Worm (Caenorhabditis elegans): ENCODE measurements around the gene T19H12.12.
"Not testable (repeated sequence)": the region's sequence is repeated elsewhere in the genome, so short reads cannot be mapped to it uniquely, and the experiment has no call there.

Gene T19H12.12

DNA sequence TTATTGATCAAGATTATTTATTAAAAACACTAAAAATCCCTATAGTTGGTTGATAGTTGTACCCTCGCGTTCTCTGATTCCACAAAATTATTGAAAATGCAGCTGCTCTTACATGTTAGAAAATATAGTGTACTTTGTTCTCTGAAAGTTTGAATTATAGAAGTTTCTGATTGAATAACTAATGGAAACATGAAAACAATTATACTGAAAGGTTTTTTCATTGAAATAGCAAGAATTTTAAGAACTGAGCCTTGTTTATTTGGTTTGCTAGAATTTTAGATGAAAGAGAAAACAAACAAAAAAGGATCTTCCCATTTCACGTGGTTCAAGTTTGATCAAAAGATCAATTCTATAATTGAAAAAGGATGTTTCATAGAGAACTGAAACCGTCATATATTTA lies 17.1 kb upstream of the T19H12.12 start:
- no peak for TF ChIP-seq W03F9.2 (tag; optimal IDR thresholded peaks at IDR 0.05)
- no peak for TF ChIP-seq dao-5 (tag; optimal IDR thresholded peaks at IDR 0.05)
- no peak for TF ChIP-seq him-1 (tag; optimal IDR thresholded peaks at IDR 0.05)

DNA sequence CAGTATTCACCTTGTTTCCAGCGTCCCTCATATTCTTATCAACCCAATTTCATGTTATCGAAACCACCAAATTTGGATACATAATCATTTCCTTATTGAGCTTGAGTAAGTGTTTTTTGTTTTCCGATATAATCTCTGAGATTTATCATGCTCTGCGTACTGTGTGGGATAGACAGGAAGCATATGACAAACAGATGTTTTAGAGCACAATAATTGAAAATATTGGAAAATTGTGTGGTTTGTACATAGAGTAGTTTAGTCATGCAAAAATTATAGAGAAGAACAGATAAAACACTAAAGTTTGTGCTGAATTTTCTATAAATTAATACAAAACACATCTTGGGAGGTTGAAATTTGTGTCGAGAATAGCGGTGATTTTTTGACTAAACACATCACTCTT lies 15.9 kb upstream of the T19H12.12 start:
- TF ChIP-seq dao-5 (tag; optimal IDR thresholded peaks at IDR 0.05) (no peak), W03F9.2 (tag; optimal IDR thresholded peaks at IDR 0.05) (no peak), him-1 (tag; optimal IDR thresholded peaks at IDR 0.05) (no peak)

DNA sequence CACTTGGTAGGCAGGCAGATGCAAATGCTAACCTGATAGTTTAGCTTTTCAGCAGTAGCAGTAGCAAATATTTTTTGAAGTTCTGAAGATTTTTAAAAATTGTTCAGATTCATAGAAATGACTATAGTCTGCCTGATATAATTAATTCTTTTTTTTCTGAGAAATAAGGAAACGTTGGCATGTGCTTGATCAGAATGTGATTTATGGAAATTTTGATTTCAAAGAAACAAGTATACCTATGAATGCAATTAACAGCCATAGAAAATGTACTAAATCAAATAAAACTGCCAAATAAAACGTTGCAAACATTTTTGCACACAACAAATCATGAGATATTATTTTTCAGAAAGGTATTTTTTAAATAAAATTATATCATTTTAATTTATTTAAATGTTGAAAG lies 14.0 kb upstream of the T19H12.12 start:
- TF ChIP-seq dao-5 (tag; optimal IDR thresholded peaks at IDR 0.05) (no peak), him-1 (tag; optimal IDR thresholded peaks at IDR 0.05) (no peak), W03F9.2 (tag; optimal IDR thresholded peaks at IDR 0.05) (no peak)

DNA sequence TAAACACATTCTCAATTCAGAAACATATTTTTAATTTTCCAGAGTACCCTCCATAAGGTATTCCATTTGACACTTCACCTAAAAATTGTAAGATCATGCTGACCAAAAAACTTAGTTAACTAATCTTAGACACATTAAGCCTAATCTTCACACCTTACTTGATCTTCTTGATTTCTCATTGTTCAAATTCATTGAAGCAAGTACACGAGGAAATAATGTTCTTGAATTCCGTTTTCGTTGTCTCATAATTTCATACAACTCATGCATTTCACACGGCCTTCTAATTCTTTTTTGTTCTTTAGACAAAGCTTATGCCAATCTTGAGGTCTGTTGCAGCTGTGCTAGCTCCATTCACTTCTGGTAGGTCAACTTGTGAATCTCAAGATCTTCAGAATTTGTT lies 12.6 kb upstream of the T19H12.12 start, which contains the start of gene srd-33:
TSS of gene srd-33 (plus strand) at position 301 of the 400 bp plus-strand sequence.
- TF ChIP-seq W03F9.2 (tag; optimal IDR thresholded peaks at IDR 0.05) (no peak), him-1 (tag; optimal IDR thresholded peaks at IDR 0.05) (no peak), dao-5 (tag; optimal IDR thresholded peaks at IDR 0.05) (no peak)

DNA sequence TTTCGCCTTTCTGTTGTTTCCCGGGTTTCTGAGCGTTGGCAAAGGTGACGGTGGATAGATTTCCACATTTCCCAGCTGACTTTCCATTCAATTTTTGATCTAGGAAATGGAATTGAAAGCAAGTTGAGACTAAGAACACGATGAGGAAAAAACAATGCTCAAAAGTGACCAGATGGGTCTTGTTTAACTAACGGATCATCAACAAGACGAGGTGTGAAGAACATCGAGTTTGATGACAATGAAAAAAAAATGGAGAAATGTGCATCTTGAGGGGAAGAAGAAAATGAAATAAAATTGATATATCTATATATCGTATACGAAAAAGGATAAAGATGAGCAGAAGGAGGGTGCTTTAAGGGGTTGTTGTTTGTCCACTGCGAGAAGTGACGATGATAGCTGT lies 7.0 kb upstream of the T19H12.12 start, which contains the start of gene T19H12.6:
TSS of gene T19H12.6 (minus strand) at position 101 of the 400 bp plus-strand sequence.
- TF ChIP-seq W03F9.2 (tag; optimal IDR thresholded peaks at IDR 0.05) (no peak), dao-5 (tag; optimal IDR thresholded peaks at IDR 0.05) (no peak), him-1 (tag; optimal IDR thresholded peaks at IDR 0.05) (no peak)

DNA sequence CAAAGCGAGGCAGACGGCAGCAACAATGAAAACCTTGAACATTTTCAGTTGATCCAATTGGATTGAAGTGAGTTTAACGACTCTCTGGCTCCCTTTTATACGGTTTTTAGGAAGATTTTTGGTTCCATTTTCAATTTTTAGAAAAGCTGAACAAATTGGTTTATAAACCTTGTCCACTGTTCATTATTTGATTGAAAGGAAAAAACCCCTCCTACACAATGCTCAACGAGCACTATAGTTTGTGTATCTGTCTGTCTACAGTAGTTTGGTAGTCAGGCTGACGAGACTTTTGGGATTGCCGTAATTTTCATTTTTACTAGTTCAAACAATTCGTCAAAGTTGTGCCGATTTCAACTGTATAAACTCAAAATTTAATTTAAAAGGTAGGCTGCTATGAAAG lies 5.3 kb upstream of the T19H12.12 start, which contains the start of gene T19H12.15:
TSS of gene T19H12.15 (minus strand) at position 101 of the 400 bp plus-strand sequence.
- no peak for TF ChIP-seq W03F9.2 (tag; optimal IDR thresholded peaks at IDR 0.05)
- no peak for TF ChIP-seq dao-5 (tag; optimal IDR thresholded peaks at IDR 0.05)
- TF ChIP-seq him-1 (tag; optimal IDR thresholded peaks at IDR 0.05): no peak

DNA sequence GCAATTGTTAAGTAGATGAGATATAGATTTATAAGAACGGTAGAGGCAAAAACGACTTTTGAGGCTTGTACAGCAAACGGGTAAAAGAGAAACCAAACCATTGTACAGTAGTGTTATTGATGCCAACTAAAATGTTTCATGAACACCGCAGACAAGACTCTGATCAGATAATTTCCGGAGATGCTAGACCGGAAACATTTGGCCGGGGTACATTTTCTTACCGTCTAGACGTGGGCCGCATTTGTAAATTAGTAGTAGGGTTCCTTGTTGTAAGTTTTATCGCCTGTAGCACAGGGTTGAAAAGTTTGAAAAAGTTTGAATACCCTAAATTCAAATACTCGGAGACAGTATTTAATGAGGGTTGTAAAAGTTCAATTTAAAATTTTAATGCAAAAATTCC lies 3.2 kb upstream of the T19H12.12 start, which contains the start of gene str-32:
TSS of gene str-32 (minus strand) at position 101 of the 400 bp plus-strand sequence.
- TF ChIP-seq dao-5 (tag; optimal IDR thresholded peaks at IDR 0.05) (no peak), him-1 (tag; optimal IDR thresholded peaks at IDR 0.05) (no peak), W03F9.2 (tag; optimal IDR thresholded peaks at IDR 0.05) (no peak)

DNA sequence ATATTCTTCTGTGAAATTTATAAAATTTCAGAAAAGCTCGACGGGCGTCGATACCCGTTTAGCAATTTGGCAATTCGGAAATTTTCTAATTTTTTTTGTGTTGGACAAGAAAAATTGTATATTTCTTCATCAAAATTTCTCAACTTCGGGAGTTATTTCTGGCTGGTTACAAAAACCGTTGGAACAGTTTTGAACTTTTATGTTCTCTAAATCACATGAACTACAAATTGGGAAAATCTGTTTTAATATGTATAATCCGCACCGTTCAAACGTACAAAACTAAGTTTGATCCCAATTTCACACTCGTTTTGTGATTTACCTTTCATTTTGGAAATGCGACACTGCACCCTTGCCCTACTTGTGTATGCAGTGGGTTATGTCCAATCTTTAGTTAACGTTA lies 782 bp downstream of the T19H12.12 start, which contains the start of gene T19H12.3:
TSS of gene T19H12.3 (plus strand) at position 301 of the 400 bp plus-strand sequence.
- TF ChIP-seq him-1 (tag; optimal IDR thresholded peaks at IDR 0.05) (no peak), W03F9.2 (tag; optimal IDR thresholded peaks at IDR 0.05) (no peak), dao-5 (tag; optimal IDR thresholded peaks at IDR 0.05) (no peak)

DNA sequence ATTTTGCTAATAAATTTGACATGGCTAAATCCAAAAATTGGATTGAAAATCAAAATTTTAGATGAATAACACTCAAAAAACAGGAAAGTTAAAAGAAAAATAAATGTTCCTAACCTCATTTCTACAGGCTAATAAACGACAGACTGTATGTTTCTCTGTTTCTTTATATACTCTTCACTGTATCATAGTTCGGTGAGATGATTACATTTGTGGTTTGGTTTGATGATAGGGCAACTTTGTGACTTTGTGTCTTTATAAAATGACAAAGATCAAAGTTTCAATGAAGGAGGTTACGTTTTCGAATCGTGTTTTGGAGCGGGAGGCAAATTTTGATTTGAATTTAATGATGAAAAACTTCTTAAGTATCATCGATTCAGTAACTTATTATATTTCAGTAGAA lies 4.9 kb downstream of the T19H12.12 start, which contains the start of gene ugt-12:
TSS of gene ugt-12 (minus strand) at position 153 of the 400 bp plus-strand sequence.
- TF ChIP-seq dao-5 (tag; optimal IDR thresholded peaks at IDR 0.05): no peak
- no peak for TF ChIP-seq W03F9.2 (tag; optimal IDR thresholded peaks at IDR 0.05)
- TF ChIP-seq him-1 (tag; optimal IDR thresholded peaks at IDR 0.05): no peak

DNA sequence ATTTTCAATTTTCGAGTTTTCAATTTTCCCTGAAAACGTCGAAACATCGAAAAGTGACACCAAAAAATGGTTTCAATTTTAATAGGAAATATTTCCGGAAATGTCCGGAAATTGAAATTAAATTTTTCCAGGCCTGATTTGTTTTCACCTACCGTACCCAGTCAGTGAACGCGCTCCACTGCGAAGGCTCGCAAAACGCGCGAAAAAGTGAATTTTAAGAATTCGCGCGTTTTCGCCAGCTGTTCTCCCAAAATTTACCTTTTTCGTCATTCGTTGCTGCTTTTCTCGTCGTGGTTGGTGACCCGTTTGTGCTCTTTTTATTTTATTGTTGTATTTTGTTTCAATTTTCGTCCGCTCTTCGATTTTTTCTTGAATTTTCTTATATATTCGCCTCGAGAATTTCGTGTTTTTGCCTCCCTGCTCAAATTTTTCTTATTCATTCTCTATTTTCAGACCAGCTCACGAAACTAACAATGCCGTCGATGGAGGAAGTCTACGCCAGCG lies 5.4 kb downstream of the T19H12.12 start, which contains the start of gene T19H12.2:
TSS of gene T19H12.2 (plus strand) at position 454 of the 504 bp plus-strand sequence.
- TF ChIP-seq W03F9.2 (tag; optimal IDR thresholded peaks at IDR 0.05) (peak; percentile 2), dao-5 (tag; optimal IDR thresholded peaks at IDR 0.05) (no peak)

DNA sequence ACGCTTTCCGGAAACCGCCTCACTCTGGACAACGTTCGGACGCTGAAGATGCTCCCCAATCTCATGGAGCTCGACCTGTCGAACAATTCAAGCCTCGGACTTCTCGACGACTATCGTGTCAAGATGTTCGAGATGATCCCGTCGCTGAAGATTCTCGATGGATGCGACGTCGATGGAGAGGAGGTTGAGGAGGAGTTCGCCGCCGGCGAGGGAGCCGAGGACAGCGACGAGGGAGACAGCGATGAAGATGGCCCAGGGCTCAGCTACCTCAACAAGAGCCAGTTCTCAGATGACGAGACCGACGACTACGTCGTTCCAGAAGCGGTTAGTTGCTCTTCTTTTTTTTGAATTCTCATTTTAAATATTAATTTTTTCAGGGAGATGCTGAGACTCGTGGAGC lies 6.2 kb downstream of the T19H12.12 start:
- TF ChIP-seq him-1 (tag; optimal IDR thresholded peaks at IDR 0.05) (no peak), dao-5 (tag; optimal IDR thresholded peaks at IDR 0.05) (no peak), W03F9.2 (tag; optimal IDR thresholded peaks at IDR 0.05) (no peak)

DNA sequence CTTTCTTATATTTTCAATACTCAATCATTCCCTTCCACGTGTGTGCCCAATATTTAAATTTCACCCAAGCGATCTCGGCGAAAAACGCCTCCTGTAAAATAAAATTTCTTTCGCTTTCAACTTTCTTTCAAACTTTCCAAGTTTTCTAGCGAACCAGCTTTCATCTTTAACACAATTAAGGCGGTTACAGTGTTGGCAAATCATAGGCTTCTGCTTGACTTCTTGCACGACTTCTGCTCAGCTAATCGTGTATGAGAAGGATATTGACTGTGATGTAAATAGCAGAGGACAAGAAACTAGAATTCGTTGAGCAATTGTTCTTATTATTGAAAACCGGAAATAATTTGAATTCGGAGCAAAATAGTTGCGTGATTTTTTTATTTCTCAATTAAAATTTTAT lies 6.7 kb downstream of the T19H12.12 start:
- no peak for TF ChIP-seq dao-5 (tag; optimal IDR thresholded peaks at IDR 0.05)
- TF ChIP-seq W03F9.2 (tag; optimal IDR thresholded peaks at IDR 0.05): no peak
- no peak for TF ChIP-seq him-1 (tag; optimal IDR thresholded peaks at IDR 0.05)

DNA sequence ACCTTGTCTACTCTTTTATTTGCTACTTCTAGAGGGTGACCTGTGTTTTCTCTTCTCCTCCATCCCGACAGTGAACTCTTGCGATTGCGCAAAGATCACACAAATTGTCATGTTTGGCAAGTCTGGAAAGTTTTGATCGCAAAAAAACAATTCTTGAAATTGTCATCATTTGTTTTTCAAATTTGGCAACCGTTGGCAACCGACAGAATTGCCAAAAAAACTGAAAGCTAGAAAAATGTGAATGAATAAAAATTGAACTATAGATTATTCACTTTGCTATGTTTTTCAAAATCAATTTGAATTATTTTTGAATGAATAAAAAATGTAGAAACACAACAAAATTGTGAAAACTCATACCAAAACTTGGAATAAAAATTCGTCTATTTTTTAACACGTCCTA lies 10.4 kb downstream of the T19H12.12 start, which contains the start of gene ugt-11:
TSS of gene ugt-11 (minus strand) at position 101 of the 400 bp plus-strand sequence.
- no peak for TF ChIP-seq W03F9.2 (tag; optimal IDR thresholded peaks at IDR 0.05)
- TF ChIP-seq him-1 (tag; optimal IDR thresholded peaks at IDR 0.05): no peak
- no peak for TF ChIP-seq dao-5 (tag; optimal IDR thresholded peaks at IDR 0.05)

DNA sequence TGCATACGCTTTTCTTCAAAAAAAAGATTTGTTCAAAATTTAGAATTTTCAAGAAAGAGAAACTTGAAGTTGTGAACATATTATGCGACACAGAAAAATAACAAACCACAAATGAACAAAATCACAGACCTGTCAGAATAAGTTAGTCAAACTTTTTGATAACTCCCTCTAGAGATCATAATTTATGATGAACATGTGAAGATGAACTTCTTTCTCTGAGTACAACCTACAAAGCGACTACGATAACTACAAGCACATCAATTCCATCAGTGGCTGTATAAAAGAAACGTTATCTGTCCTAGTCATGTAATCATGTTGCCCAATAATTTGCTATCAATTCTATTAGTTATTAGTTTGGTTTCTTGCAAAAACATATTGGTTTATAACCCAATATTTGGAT lies 11.2 kb downstream of the T19H12.12 start, which contains the start of gene ugt-9:
TSS of gene ugt-9 (plus strand) at position 305 of the 400 bp plus-strand sequence.
- no peak for TF ChIP-seq W03F9.2 (tag; optimal IDR thresholded peaks at IDR 0.05)
- TF ChIP-seq dao-5 (tag; optimal IDR thresholded peaks at IDR 0.05): no peak
- TF ChIP-seq him-1 (tag; optimal IDR thresholded peaks at IDR 0.05): no peak

DNA sequence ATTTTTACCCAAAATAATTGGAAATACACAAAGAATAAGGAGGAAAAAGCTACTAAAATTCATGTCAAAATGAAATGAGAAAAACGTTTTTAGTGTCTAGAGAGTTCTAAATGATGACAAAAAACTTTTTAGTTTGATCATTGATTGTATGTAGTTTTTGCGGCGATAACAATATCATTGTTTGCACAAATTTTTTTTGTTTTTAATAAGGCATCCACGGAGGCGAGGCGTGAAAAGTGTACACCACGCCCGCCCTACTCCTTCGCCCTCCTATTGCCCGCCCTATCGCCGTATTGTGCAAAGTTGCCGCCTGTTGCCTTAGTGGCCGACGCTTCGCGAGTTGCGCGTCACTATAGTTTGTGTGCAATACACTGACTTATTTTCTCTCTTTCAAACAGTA lies 15.4 kb downstream of the T19H12.12 start, which contains the start of gene ugt-10:
TSS of gene ugt-10 (minus strand) at position 101 of the 400 bp plus-strand sequence.
- TF ChIP-seq W03F9.2, him-1, dao-5 (tag; optimal IDR thresholded peaks at IDR 0.05): not testable (repeated sequence)

Measured in whole organism, L4/young adult.